Worm (Caenorhabditis elegans) whole organism, late embryonic: Measurements from ENCODE around the gene Y46B2A.4.
"Not testable (repeated sequence)": the region's sequence is repeated elsewhere in the genome, so short reads cannot be mapped to it uniquely, and the experiment has no call there.

Source experiments
- T23F11.4 ChIP-seq: fragments of 200-800 bp; sonication (Bioruptor generic); optimal IDR thresholded peaks from 2 replicates; lab custom pipeline; 2018; ENCODE audit warnings: mild to moderate bottlenecking, missing genetic modification characterization, missing compliant biosample characterization
- ama-1 ChIP-seq: fragments of 150-350 bp; optimal IDR thresholded peaks from 2 replicates; lab custom pipeline; 2014
- ceh-18 ChIP-seq: sonication (generic microtip); optimal IDR thresholded peaks from 2 replicates; lab custom pipeline; 2016; ENCODE audit warnings: missing genetic modification characterization, missing compliant biosample characterization
- ceh-45 ChIP-seq: fragments of 200-800 bp; sonication (Bioruptor generic); IDR thresholded peaks from 2 replicates; pipeline ENCODE4 v1.3.6; 2022; ENCODE audit warnings: missing genetic modification reagents, missing genetic modification characterization, missing compliant biosample characterization
- ceh-6 ChIP-seq: fragments of 200-800 bp; sonication (Bioruptor generic); optimal IDR thresholded peaks from 2 replicates; lab custom pipeline; 2018; ENCODE audit warnings: mild to moderate bottlenecking, missing genetic modification characterization, missing compliant biosample characterization
- ceh-9 ChIP-seq: sonication (generic microtip); optimal IDR thresholded peaks from 2 replicates; lab custom pipeline; 2016; ENCODE audit warnings: mild to moderate bottlenecking, missing genetic modification characterization, inconsistent platforms, missing compliant biosample characterization
- dve-1 ChIP-seq: sonication (generic microtip); optimal IDR thresholded peaks from 2 replicates; lab custom pipeline; 2017; ENCODE audit warnings: antibody characterized with exemption, mild to moderate bottlenecking, missing genetic modification characterization, missing compliant biosample characterization
- elt-4 ChIP-seq: sonication (generic microtip); optimal IDR thresholded peaks from 2 replicates; lab custom pipeline; 2016; ENCODE audit warnings: missing genetic modification characterization, missing compliant biosample characterization
- ets-4 ChIP-seq: sonication (generic microtip); optimal IDR thresholded peaks from 2 replicates; lab custom pipeline; 2016; ENCODE audit warnings: missing genetic modification characterization, missing compliant biosample characterization
- eyg-1 ChIP-seq: sonication (generic microtip); optimal IDR thresholded peaks from 2 replicates; lab custom pipeline; 2016; ENCODE audit warnings: missing genotype, missing genetic modification characterization, missing compliant biosample characterization
- fkh-10 ChIP-seq: fragments of 150-350 bp; optimal IDR thresholded peaks from 2 replicates; lab custom pipeline; 2014; ENCODE audit warnings: missing biosample characterization, missing genetic modification reagents, missing genetic modification characterization
- hlh-13 ChIP-seq: fragments of 200-800 bp; sonication (Bioruptor generic); optimal IDR thresholded peaks from 2 replicates; lab custom pipeline; 2018; ENCODE audit warnings: mild to moderate bottlenecking, missing genetic modification characterization, missing compliant biosample characterization
- hlh-15 ChIP-seq: sonication (generic microtip); optimal IDR thresholded peaks from 2 replicates; lab custom pipeline; 2016; ENCODE audit warnings: missing genetic modification characterization, missing compliant biosample characterization
- hlh-6 ChIP-seq: sonication (generic microtip); optimal IDR thresholded peaks from 2 replicates; lab custom pipeline; 2016; ENCODE audit warnings: missing genotype, missing genetic modification characterization, missing compliant biosample characterization
- madf-2 ChIP-seq: sonication (generic microtip); optimal IDR thresholded peaks from 2 replicates; lab custom pipeline; 2017; ENCODE audit warnings: missing genetic modification characterization, missing compliant biosample characterization
- mec-3 ChIP-seq: sonication (generic microtip); optimal IDR thresholded peaks from 2 replicates; lab custom pipeline; 2016; ENCODE audit warnings: borderline replicate concordance, missing genetic modification characterization, missing compliant biosample characterization
- nfya-1 ChIP-seq: sonication (generic microtip); optimal IDR thresholded peaks from 2 replicates; lab custom pipeline; 2017; ENCODE audit warnings: missing genetic modification characterization, mild to moderate bottlenecking, missing compliant biosample characterization, antibody characterized with exemption, moderate library complexity
- nhr-11 ChIP-seq: fragments of 150-350 bp; optimal IDR thresholded peaks from 2 replicates; lab custom pipeline; 2014; ENCODE audit warnings: missing biosample characterization, missing genetic modification characterization
- nhr-232 ChIP-seq: sonication (generic microtip); optimal IDR thresholded peaks from 2 replicates; lab custom pipeline; 2016; ENCODE audit warnings: missing genetic modification characterization, missing compliant biosample characterization
- pat-9 ChIP-seq: fragments of 200-800 bp; sonication (Bioruptor generic); optimal IDR thresholded peaks from 2 replicates; lab custom pipeline; 2018; ENCODE audit warnings: mild to moderate bottlenecking, missing genetic modification characterization, moderate library complexity, missing compliant biosample characterization
- pha-2 ChIP-seq: sonication (generic microtip); optimal IDR thresholded peaks from 2 replicates; lab custom pipeline; 2017; ENCODE audit warnings: mild to moderate bottlenecking, missing genetic modification characterization, missing compliant biosample characterization
- pha-4 ChIP-seq: fragments of 150-350 bp; optimal IDR thresholded peaks from 2 replicates; lab custom pipeline; 2018; ENCODE audit warnings: missing biosample characterization, missing genetic modification reagents, missing genetic modification characterization
- pqm-1 ChIP-seq: sonication (generic microtip); optimal IDR thresholded peaks from 2 replicates; lab custom pipeline; 2016; ENCODE audit warnings: missing genetic modification characterization, missing compliant biosample characterization
- ref-2 ChIP-seq: sonication (generic microtip); optimal IDR thresholded peaks from 2 replicates; lab custom pipeline; 2016; ENCODE audit warnings: missing genetic modification characterization, missing compliant biosample characterization
- sdc-2 ChIP-seq: sonication (generic microtip); optimal IDR thresholded peaks from 2 replicates; lab custom pipeline; 2016; ENCODE audit warnings: missing genotype, missing genetic modification characterization, missing compliant biosample characterization
- tbx-2 ChIP-seq: sonication (generic microtip); optimal IDR thresholded peaks from 2 replicates; lab custom pipeline; 2016; ENCODE audit warnings: missing genetic modification characterization, missing compliant biosample characterization
- tbx-7 ChIP-seq: sonication (generic microtip); optimal IDR thresholded peaks from 2 replicates; lab custom pipeline; 2016; ENCODE audit warnings: missing genotype, missing genetic modification characterization, missing compliant biosample characterization
- ttx-3 ChIP-seq: sonication (generic microtip); optimal IDR thresholded peaks from 2 replicates; lab custom pipeline; 2016; ENCODE audit warnings: missing genetic modification reagents, missing genetic modification characterization, missing compliant biosample characterization
- unc-55 ChIP-seq: sonication (generic microtip); optimal IDR thresholded peaks from 2 replicates; lab custom pipeline; 2017; ENCODE audit warnings: missing biosample characterization, missing genetic modification reagents, missing genetic modification characterization
- unc-86 ChIP-seq: sonication (generic microtip); optimal IDR thresholded peaks from 2 replicates; lab custom pipeline; 2016; ENCODE audit warnings: missing genetic modification characterization, missing compliant biosample characterization

Y46B2A.4 gene

DNA sequence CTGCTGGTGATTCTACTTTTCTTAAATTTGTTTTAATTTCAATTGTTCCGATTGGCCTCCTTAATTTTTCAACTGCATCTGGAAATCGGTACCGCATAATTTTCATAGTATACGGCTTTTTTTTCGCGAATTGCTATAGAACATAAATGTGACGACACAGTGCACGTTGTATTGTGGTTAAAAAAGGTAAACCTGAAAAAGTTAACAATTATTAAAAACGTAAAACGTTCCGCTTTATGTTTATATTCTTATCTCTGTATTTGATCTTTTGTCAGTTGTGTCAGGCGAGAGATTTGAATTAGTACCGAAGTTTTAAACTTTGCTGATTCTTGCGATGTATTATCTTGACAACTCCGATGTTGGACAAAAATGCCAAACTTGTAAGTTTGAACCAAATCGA is at the start of gene Y46B2A.4:
Gene Y46B2A.4, plus strand, starts transcription at position 301 of the 400 bp plus-strand sequence.
- TF ChIP-seq nfya-1 (tag; lab: Kevin White, UChicago) (no peak), tbx-2 (tag; lab: Kevin White, UChicago) (no peak), nhr-11 (no peak), ceh-18 (tag; lab: Kevin White, UChicago) (no peak), ets-4 (tag; lab: Kevin White, UChicago) (no peak), pat-9 (tag; lab: Kevin White, UChicago) (no peak), T23F11.4 (no peak), madf-2 (no peak), ref-2 (tag; lab: Kevin White, UChicago) (no peak), hlh-6 (no peak), sdc-2 (tag; lab: Kevin White, UChicago) (no peak), eyg-1 (tag; lab: Kevin White, UChicago) (no peak), unc-86 (tag; lab: Kevin White, UChicago) (no peak), hlh-15 (no peak), ttx-3 (tag; lab: Kevin White, UChicago) (no peak), dve-1 (tag; lab: Kevin White, UChicago) (no peak), nhr-232 (tag; lab: Kevin White, UChicago) (no peak)

DNA sequence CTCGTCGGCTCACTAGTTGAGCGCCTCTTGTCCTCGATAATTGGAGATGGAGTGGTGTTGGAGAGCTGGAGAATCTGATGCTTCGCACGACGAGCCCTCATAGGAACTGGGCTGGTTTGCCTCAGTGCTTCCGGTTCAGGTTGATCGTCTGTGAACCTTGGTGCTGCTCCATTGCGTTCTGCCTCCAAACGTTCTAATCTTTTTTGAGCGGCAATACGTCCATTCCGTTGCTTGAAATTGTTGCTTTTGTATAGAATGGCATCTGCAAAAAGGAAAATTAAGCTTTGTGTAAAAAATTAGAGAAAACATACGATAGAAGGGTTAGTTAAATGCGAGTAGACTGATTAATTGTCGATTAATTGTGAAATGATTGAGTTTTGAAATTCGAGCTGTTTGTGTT is 48.7 kb upstream of the Y46B2A.4 start, which contains the start of gene F46F5.5:
Gene F46F5.5, minus strand, starts transcription at position 101 of the 400 bp plus-strand sequence.
- TF ChIP-seq hlh-15 (no peak), pha-4 (tag; lab: Kevin White, UChicago) (no peak), elt-4 (tag; lab: Kevin White, UChicago) (no peak)
- TF ChIP-seq, all 69 proteins: peak for 0

DNA sequence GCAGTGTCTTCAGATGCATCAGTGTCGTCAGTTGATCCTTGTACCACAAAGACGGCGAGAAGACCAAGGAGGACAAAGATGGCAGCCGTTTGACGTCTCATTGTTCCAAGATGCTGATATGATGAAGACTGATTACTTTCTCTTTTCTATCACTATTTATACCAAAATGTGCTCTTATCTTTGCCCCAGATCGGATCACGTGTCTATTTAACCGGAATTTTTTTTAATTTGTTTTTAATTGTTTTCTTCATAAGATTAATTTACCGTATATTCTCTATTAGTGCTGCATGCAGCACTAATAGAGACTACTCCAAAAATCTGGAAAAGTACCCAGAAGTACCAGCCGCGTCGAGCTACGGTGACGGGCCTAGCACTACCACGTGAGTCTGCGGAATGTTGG is 46.9 kb upstream of the Y46B2A.4 start, which contains the start of gene msrp-3:
Gene msrp-3, minus strand, starts transcription at position 101 of the 400 bp plus-strand sequence.
- TF ChIP-seq pqm-1 (tag; lab: Kevin White, UChicago), result no peak

DNA sequence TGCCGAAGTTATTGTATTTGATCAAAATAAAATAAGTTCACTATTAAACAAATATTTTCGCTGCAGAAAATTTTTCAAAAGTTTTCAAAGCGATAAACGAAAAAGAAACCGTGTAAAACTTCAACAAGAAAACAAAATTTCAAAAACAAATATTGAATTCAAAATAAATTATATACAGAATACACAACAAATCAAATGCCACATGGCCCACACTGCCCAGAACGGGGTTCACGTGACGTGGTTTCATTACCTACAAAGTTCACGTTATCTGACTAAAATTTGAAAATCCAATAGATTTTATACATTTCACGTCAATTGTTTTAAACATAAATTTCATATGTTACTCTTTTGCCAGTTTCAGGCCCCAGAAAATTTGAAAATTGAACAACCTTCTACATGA is 41.1 kb upstream of the Y46B2A.4 start, which contains the start of gene F46F5.7:
Gene F46F5.7, minus strand, starts transcription at position 101 of the 400 bp plus-strand sequence.
- TF ChIP-seq ttx-3 (tag; lab: Kevin White, UChicago), result no peak

DNA sequence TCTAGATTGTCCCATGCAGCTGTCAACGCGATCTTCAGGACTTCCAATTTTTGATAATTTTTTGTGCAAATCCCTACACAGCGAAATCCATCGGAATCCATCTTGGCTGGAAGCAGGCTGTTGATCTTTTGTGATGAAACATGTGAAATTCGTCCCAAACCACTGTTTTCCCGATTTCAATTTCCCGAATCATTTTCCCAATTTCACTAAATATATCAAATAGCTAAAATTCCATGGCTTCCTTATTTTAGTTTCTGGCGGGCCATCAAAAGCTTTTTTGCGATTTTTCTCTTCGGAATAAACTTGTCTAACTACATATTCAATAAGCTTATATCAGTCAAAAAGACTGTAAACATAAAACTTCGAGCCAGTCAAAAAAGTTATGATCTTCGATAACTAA is 40.1 kb upstream of the Y46B2A.4 start, which contains the start of gene F46F5.8:
Gene F46F5.8, minus strand, starts transcription at position 101 of the 400 bp plus-strand sequence.
- TF ChIP-seq unc-55 (GFP tag; lab: Kevin White, UChicago), result no peak
- no peak for TF ChIP-seq mec-3 (tag; lab: Kevin White, UChicago)
- no peak for TF ChIP-seq hlh-13 (GFP tag; lab: Kevin White, UChicago)
- TF ChIP-seq ceh-6 (GFP tag; lab: Kevin White, UChicago), result no peak
- no peak for TF ChIP-seq ttx-3 (tag; lab: Kevin White, UChicago)

DNA sequence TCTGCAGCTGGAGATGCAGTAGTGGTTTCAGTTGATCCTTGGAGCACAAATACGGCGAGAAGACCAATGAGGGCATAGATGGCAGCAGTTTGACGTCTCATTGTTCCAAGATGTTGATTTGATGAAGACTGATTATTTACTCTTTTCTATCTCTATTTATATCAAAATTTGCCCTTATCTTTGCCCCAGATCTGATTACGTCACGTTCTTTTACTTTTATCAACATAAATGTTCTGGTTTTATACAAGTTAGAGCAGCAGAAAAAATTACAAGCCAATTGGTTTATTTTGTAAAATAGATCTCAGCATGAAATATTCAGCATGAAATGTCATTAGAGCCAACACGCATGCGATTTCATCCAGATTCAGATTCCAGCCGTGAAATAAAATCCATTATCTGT is 38.9 kb upstream of the Y46B2A.4 start, which contains the start of gene msrp-4:
Gene msrp-4, minus strand, starts transcription at position 101 of the 400 bp plus-strand sequence.
- TF ChIP-seq tbx-7, ets-4, ttx-3 (tag; lab: Kevin White, UChicago): not testable (repeated sequence)

DNA sequence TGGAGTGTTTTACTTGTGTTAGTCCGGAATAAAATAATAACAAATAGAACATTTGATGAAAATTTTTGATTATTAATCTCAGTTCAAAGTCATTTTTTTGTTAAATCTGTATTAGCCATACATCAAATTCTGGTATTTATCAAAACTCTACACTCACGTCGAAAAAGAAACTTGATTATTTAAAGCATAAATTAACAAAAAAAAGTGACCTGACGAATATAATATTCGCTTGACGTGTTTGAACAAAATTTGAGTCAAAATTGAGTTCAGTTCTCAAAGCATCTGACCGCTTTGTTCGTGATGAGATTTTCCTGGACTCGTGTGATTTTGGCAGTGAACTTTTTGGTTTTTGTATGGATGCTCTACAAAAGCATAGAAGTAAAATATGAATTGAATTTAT is 38.1 kb upstream of the Y46B2A.4 start, which contains the start of gene F46F5.10:
Gene F46F5.10, plus strand, starts transcription at position 301 of the 400 bp plus-strand sequence.
- no peak for TF ChIP-seq fkh-10 (GFP tag; lab: Kevin White, UChicago)
- no peak for TF ChIP-seq pat-9 (tag; lab: Kevin White, UChicago)
- no peak for TF ChIP-seq pha-2 (tag; lab: Kevin White, UChicago)
- TF ChIP-seq ceh-9 (tag; lab: Kevin White, UChicago), result no peak
- TF ChIP-seq ceh-6 (GFP tag; lab: Kevin White, UChicago), result no peak
- no peak for TF ChIP-seq ama-1 (lab: Kevin White, UChicago)
- TF ChIP-seq ceh-45 (GFP tag; lab: Robert Waterston, UW), result no peak
